Fruit fly (Drosophila melanogaster) whole organism, embryonic: ENCODE data around the gene CG13386.
A peak's percentile ranks its signal among the peaks of the same experiment; 100 is the strongest.

Experiments
- Ada2b ChIP-seq: fragments of 200-800 bp; sonication (Bioruptor generic); IDR thresholded peaks from 2 replicates; pipeline ENCODE4 v1.3.6; 2022; ENCODE audit warnings: missing biosample characterization, missing genetic modification characterization
- CG11560 ChIP-seq: fragments of 200-800 bp; sonication (Bioruptor generic); IDR thresholded peaks from 3 replicates; pipeline ENCODE4 v1.3.6; 2022; ENCODE audit warnings: missing biosample characterization, missing genetic modification characterization
- CG12071 ChIP-seq: fragments of 200-800 bp; sonication (Bioruptor generic); optimal IDR thresholded peaks from 3 replicates; lab custom pipeline; 2018; ENCODE audit warnings: missing biosample characterization, mild to moderate bottlenecking, missing genetic modification characterization
- CG13123 ChIP-seq: fragments of 200-800 bp; sonication (Bioruptor generic); optimal IDR thresholded peaks from 2 replicates; lab custom pipeline; 2016; ENCODE audit warnings: missing biosample characterization, missing genetic modification characterization
- CG14710 ChIP-seq: fragments of 200-800 bp; sonication (Bioruptor generic); optimal IDR thresholded peaks from 3 replicates; lab custom pipeline; 2019; ENCODE audit warnings: missing biosample characterization, mild to moderate bottlenecking, missing genetic modification characterization, moderate library complexity
- CG17385 ChIP-seq: fragments of 200-800 bp; sonication (Bioruptor generic); optimal IDR thresholded peaks from 3 replicates; lab custom pipeline; 2018; ENCODE audit warnings: missing biosample characterization, mild to moderate bottlenecking, missing genetic modification characterization
- CG18619 ChIP-seq: fragments of 200-800 bp; sonication (Bioruptor generic); optimal IDR thresholded peaks from 3 replicates; lab custom pipeline; 2017; ENCODE audit warnings: missing biosample characterization, mild to moderate bottlenecking, missing genetic modification characterization
- CG30403 ChIP-seq: fragments of 200-800 bp; sonication (Bioruptor generic); optimal IDR thresholded peaks from 3 replicates; lab custom pipeline; 2016; ENCODE audit warnings: missing biosample characterization, missing genetic modification characterization
- CG3065 ChIP-seq: fragments of 200-800 bp; sonication (Bioruptor generic); optimal IDR thresholded peaks from 2 replicates; lab custom pipeline; 2016; ENCODE audit warnings: missing biosample characterization, missing genetic modification characterization
- CG31224 ChIP-seq: fragments of 200-800 bp; sonication (Bioruptor generic); IDR thresholded peaks from 2 replicates; pipeline ENCODE4 v1.3.6; 2022; ENCODE audit warnings: missing biosample characterization, missing genetic modification characterization
- CG31365 ChIP-seq: fragments of 200-800 bp; sonication (Bioruptor generic); optimal IDR thresholded peaks from 2 replicates; lab custom pipeline; 2018; ENCODE audit warnings: missing biosample characterization, mild to moderate bottlenecking, missing genetic modification characterization
- CG42726 ChIP-seq: fragments of 200-800 bp; sonication (Bioruptor generic); IDR thresholded peaks from 2 replicates; pipeline ENCODE4 v1.3.6; 2022; ENCODE audit warnings: missing biosample characterization, missing genetic modification characterization; ENCODE audit not compliant: partially characterized antibody
- CG4282 ChIP-seq: fragments of 200-800 bp; sonication (Bioruptor generic); optimal IDR thresholded peaks from 2 replicates; lab custom pipeline; 2016; ENCODE audit warnings: missing biosample characterization, missing genetic modification characterization
- CG4854 ChIP-seq: fragments of 200-800 bp; sonication (Bioruptor generic); optimal IDR thresholded peaks from 2 replicates; lab custom pipeline; 2016; ENCODE audit warnings: missing biosample characterization, missing genetic modification characterization, inconsistent platforms
- CG5180 ChIP-seq: fragments of 200-800 bp; sonication (Bioruptor generic); optimal IDR thresholded peaks from 3 replicates; lab custom pipeline; 2017; ENCODE audit warnings: missing biosample characterization, missing genetic modification characterization, mild to moderate bottlenecking, moderate library complexity, missing genetic modification reagents
- CG6254 ChIP-seq: fragments of 200-800 bp; sonication (Bioruptor generic); optimal IDR thresholded peaks from 3 replicates; lab custom pipeline; 2017; ENCODE audit warnings: mild to moderate bottlenecking, missing biosample characterization, missing genetic modification reagents, missing genetic modification characterization
- CG6689 ChIP-seq: fragments of 200-800 bp; sonication (Bioruptor generic); IDR thresholded peaks from 2 replicates; pipeline ENCODE4 v1.3.6; 2022; ENCODE audit warnings: missing biosample characterization, missing genetic modification characterization
- CG7556 ChIP-seq: fragments of 200-800 bp; sonication (Bioruptor generic); optimal IDR thresholded peaks from 2 replicates; lab custom pipeline; 2017; ENCODE audit warnings: missing biosample characterization, mild to moderate bottlenecking, missing genetic modification characterization
- CG8281 ChIP-seq: fragments of 200-800 bp; sonication (Bioruptor generic); optimal IDR thresholded peaks from 2 replicates; lab custom pipeline; 2018; ENCODE audit warnings: missing biosample characterization, mild to moderate bottlenecking, missing genetic modification characterization, moderate library complexity
- CG8478 ChIP-seq: fragments of >200 bp; optimal IDR thresholded peaks from 2 replicates; lab custom pipeline; 2018
- CG9437 ChIP-seq: fragments of 200-800 bp; sonication (Bioruptor generic); optimal IDR thresholded peaks from 2 replicates; lab custom pipeline; 2018; ENCODE audit warnings: missing biosample characterization, mild to moderate bottlenecking, missing genetic modification characterization
- Deaf1 ChIP-seq: fragments of 200-800 bp; optimal IDR thresholded peaks from 3 replicates; lab custom pipeline; 2019; ENCODE audit warnings: missing biosample characterization, mild to moderate bottlenecking, missing genetic modification characterization, moderate library complexity
- Dip3 ChIP-seq: fragments of 200-800 bp; sonication (Bioruptor generic); optimal IDR thresholded peaks from 3 replicates; lab custom pipeline; 2016; ENCODE audit warnings: missing biosample characterization, missing genetic modification characterization
- Dp ChIP-seq: fragments of 200-800 bp; sonication (Bioruptor generic); optimal IDR thresholded peaks from 2 replicates; lab custom pipeline; 2018; ENCODE audit warnings: missing biosample characterization, mild to moderate bottlenecking, missing genetic modification characterization, moderate library complexity
- Drgx ChIP-seq: fragments of 200-800 bp; sonication (Bioruptor generic); IDR thresholded peaks from 2 replicates; pipeline ENCODE4 v1.3.6; 2022; ENCODE audit warnings: missing biosample characterization, missing genetic modification characterization
- E2f2 ChIP-seq: fragments of 200-800 bp; sonication (Bioruptor generic); IDR thresholded peaks from 2 replicates; pipeline ENCODE4 v1.3.6; 2022; ENCODE audit warnings: missing biosample characterization, missing genetic modification characterization
- H15 ChIP-seq: fragments of 200-800 bp; sonication (Bioruptor generic); IDR thresholded peaks from 3 replicates; pipeline ENCODE4 v1.3.6; 2022; ENCODE audit warnings: missing biosample characterization, missing genetic modification characterization
- HLHmδ ChIP-seq: fragments of 200-800 bp; sonication (Bioruptor generic); optimal IDR thresholded peaks from 2 replicates; lab custom pipeline; 2018; ENCODE audit warnings: missing biosample characterization, mild to moderate bottlenecking, missing genetic modification characterization, moderate library complexity
- Nf-YB ChIP-seq: fragments of 200-800 bp; sonication (Bioruptor generic); optimal IDR thresholded peaks from 3 replicates; lab custom pipeline; 2019; ENCODE audit warnings: missing biosample characterization, mild to moderate bottlenecking, missing genetic modification characterization, moderate library complexity
- Opbp ChIP-seq: fragments of 200-800 bp; sonication (Bioruptor generic); IDR thresholded peaks from 3 replicates; pipeline ENCODE4 v1.3.6; 2022; ENCODE audit warnings: missing biosample characterization, missing genetic modification characterization; ENCODE audit not compliant: partially characterized antibody
- aop ChIP-seq: fragments of 200-800 bp; sonication (Bioruptor generic); IDR thresholded peaks from 2 replicates; pipeline ENCODE4 v1.3.6; 2022; ENCODE audit warnings: missing biosample characterization, missing genetic modification characterization
- dimm ChIP-seq: fragments of 200-800 bp; sonication (Bioruptor generic); IDR thresholded peaks from 2 replicates; pipeline ENCODE4 v1.3.6; 2022; ENCODE audit warnings: missing biosample characterization, missing genetic modification characterization
- dmrt11E ChIP-seq: fragments of 200-800 bp; sonication (Bioruptor generic); optimal IDR thresholded peaks from 3 replicates; lab custom pipeline; 2018; ENCODE audit warnings: missing biosample characterization, mild to moderate bottlenecking, missing genetic modification characterization, moderate library complexity
- eyg ChIP-seq: fragments of 200-800 bp; sonication (Bioruptor generic); optimal IDR thresholded peaks from 3 replicates; lab custom pipeline; 2016; ENCODE audit warnings: missing biosample characterization, missing genetic modification characterization
- fd3F ChIP-seq: fragments of 200-800 bp; sonication (Bioruptor generic); optimal IDR thresholded peaks from 2 replicates; lab custom pipeline; 2018; ENCODE audit warnings: missing biosample characterization, mild to moderate bottlenecking, missing genetic modification characterization, moderate library complexity
- fu2 ChIP-seq: fragments of 200-800 bp; sonication (Bioruptor generic); optimal IDR thresholded peaks from 2 replicates; lab custom pipeline; 2016; ENCODE audit warnings: missing biosample characterization, missing genetic modification characterization
- gfzf ChIP-seq: fragments of 200-800 bp; sonication (Bioruptor generic); optimal IDR thresholded peaks from 2 replicates; lab custom pipeline; 2016; ENCODE audit warnings: missing biosample characterization, mild to moderate bottlenecking, missing genetic modification characterization, moderate library complexity
- hth ChIP-seq: fragments of >200 bp; optimal IDR thresholded peaks from 2 replicates; lab custom pipeline; 2017; ENCODE audit warnings: inconsistent platforms
- ind ChIP-seq: fragments of 200-800 bp; sonication (Bioruptor generic); optimal IDR thresholded peaks from 3 replicates; lab custom pipeline; 2016; ENCODE audit warnings: missing biosample characterization, missing genetic modification characterization
- lola ChIP-seq, 3 experiments: fragments of >200 bp in 2 of 3; fragments of 200-800 bp in 1 of 3; sonication (Bioruptor generic) in 1 of 3; optimal IDR thresholded peaks; 2 replicates each; lab custom pipeline; 2017 to 2019; ENCODE audit warnings: missing biosample characterization in 3 of 3, missing genetic modification characterization in 3 of 3, mild to moderate bottlenecking in 1 of 3, moderate library complexity in 1 of 3
- nerfin-1 ChIP-seq: fragments of 200-800 bp; sonication (Bioruptor generic); optimal IDR thresholded peaks from 3 replicates; lab custom pipeline; 2019; ENCODE audit warnings: missing biosample characterization, mild to moderate bottlenecking, missing genetic modification characterization, moderate library complexity
- pita ChIP-seq: fragments of 200-800 bp; sonication (Bioruptor generic); optimal IDR thresholded peaks from 2 replicates; lab custom pipeline; 2017; ENCODE audit warnings: missing biosample characterization, mild to moderate bottlenecking, missing genetic modification characterization
- pnt ChIP-seq: fragments of 200-800 bp; sonication (Bioruptor generic); optimal IDR thresholded peaks from 3 replicates; lab custom pipeline; 2016; ENCODE audit warnings: missing biosample characterization, missing genetic modification characterization
- sc ChIP-seq, 3 experiments: fragments of >200 bp in 2 of 3; fragments of 200-800 bp in 1 of 3; sonication (Bioruptor generic) in 1 of 3; optimal IDR thresholded peaks; 2 replicates in 2 of 3; 3 replicates in 1 of 3; lab custom pipeline; 2017; ENCODE audit warnings: mild to moderate bottlenecking in 1 of 3, missing biosample characterization in 1 of 3, missing genetic modification characterization in 1 of 3, missing genetic modification reagents in 1 of 3
- scrt ChIP-seq: fragments of 200-800 bp; sonication (Bioruptor generic); optimal IDR thresholded peaks from 2 replicates; lab custom pipeline; 2018; ENCODE audit warnings: missing biosample characterization, mild to moderate bottlenecking, missing genetic modification characterization, moderate library complexity
- slp2 ChIP-seq: fragments of 200-800 bp; sonication (Bioruptor generic); optimal IDR thresholded peaks from 2 replicates; lab custom pipeline; 2016; ENCODE audit warnings: missing biosample characterization, missing genetic modification characterization
- tx ChIP-seq: fragments of 200-800 bp; sonication (Bioruptor generic); optimal IDR thresholded peaks from 2 replicates; lab custom pipeline; 2016; ENCODE audit warnings: missing biosample characterization, missing genetic modification characterization
- vvl ChIP-seq: fragments of 200-800 bp; sonication (Bioruptor generic); IDR thresholded peaks from 2 replicates; pipeline ENCODE4 v1.3.6; 2022; ENCODE audit warnings: missing biosample characterization, missing genetic modification characterization
- wdn ChIP-seq: fragments of 200-800 bp; sonication (Bioruptor generic); IDR thresholded peaks from 2 replicates; pipeline ENCODE4 v1.3.6; 2022; ENCODE audit warnings: missing biosample characterization, missing genetic modification characterization
- wek ChIP-seq: fragments of 200-800 bp; sonication (Bioruptor generic); optimal IDR thresholded peaks from 3 replicates; lab custom pipeline; 2018; ENCODE audit warnings: missing biosample characterization, mild to moderate bottlenecking, missing genetic modification characterization, moderate library complexity

Gene CG13386

DNA sequence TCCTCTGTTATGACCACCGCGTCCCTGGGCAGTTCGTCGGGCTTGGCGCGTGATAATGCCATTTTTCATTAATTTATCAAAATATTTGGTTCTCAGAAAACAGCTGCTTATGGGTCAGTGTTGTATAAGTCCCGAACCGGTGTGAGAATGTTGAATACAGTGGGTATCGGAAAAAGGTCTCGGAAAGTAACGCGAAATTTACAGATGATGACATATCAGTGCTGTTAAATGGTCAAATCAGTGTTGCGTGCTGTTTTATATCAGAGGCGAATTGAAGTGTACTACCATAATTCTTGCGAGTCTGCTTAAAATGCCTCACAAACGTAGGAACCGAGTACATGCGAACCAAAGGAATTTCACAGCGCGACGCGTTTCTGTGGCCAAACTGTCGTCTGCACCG is 16.2 kb upstream of the CG13386 start, which contains the start of the genes CG13392 and Rcd4 (continued):
- peak; percentile 41 for TF ChIP-seq scrt (GFP tag; lab: Kevin White, UChicago)
- TF ChIP-seq gfzf (GFP tag; lab: Kevin White, UChicago): peak; percentile 44
- peak; percentile 71 for TF ChIP-seq CG30403 (GFP tag; lab: Kevin White, UChicago)
- peak; percentile 45 for TF ChIP-seq CG4854 (GFP tag; lab: Kevin White, UChicago)
- TF ChIP-seq sc (optimal IDR thresholded peaks at IDR 0.05; lab: Kevin White, UChicago): no peak
- no peak for TF ChIP-seq sc (GFP tag; optimal IDR thresholded peaks at IDR 0.05; lab: Kevin White, UChicago)
- TF ChIP-seq fd3F (GFP tag; lab: Kevin White, UChicago): peak; percentile 16
- peak; percentile 58 for TF ChIP-seq nerfin-1 (tag; lab: Kevin White, UChicago)
- TF ChIP-seq eyg (GFP tag; lab: Kevin White, UChicago): peak; percentile 10
- peak; percentile 51; the same call in 1 of the 2 replicates for TF ChIP-seq wdn (GFP tag; lab: Robert Waterston, UW)
- TF ChIP-seq CG8281 (tag; lab: Kevin White, UChicago): no peak
- TF ChIP-seq hth: no peak
- TF ChIP-seq CG3065 (GFP tag; lab: Kevin White, UChicago): no peak
- TF ChIP-seq pita: no peak
- TF ChIP-seq fu2 (GFP tag; lab: Kevin White, UChicago): peak; percentile 74
- peak; percentile 21 for TF ChIP-seq dmrt11E
- TF ChIP-seq CG17385 (GFP tag; lab: Kevin White, UChicago): peak; percentile 65
- no peak for TF ChIP-seq pnt
- peak; percentile 66 for TF ChIP-seq CG14710 (tag; lab: Kevin White, UChicago)
- peak; percentile 87 for TF ChIP-seq vvl (GFP tag; lab: Robert Waterston, UW)
- TF ChIP-seq wek (GFP tag; lab: Kevin White, UChicago): no peak
- peak; percentile 56; the same call in 1 of the 3 replicates for TF ChIP-seq H15 (GFP tag; lab: Robert Waterston, UW)
- TF ChIP-seq slp2: peak; percentile 30
- no peak; the same call in 1 of the 2 replicates for TF ChIP-seq CG31224 (GFP tag; lab: Robert Waterston, UW)
- TF ChIP-seq Nf-YB: peak; percentile 11
- no peak for TF ChIP-seq dimm (GFP tag; lab: Robert Waterston, UW)
- peak; percentile 28 for TF ChIP-seq HLHmδ (GFP tag; lab: Kevin White, UChicago)
- TF ChIP-seq CG8478: no peak
- TF ChIP-seq CG31365 (tag; lab: Kevin White, UChicago): no peak
- TF ChIP-seq Ada2b (GFP tag; lab: Robert Waterston, UW): peak; percentile 38
- TF ChIP-seq CG12071 (GFP tag; lab: Kevin White, UChicago): peak; percentile 67
- TF ChIP-seq CG6254 (GFP tag; lab: Kevin White, UChicago): peak; percentile 24
- peak; percentile 36 for TF ChIP-seq CG18619 (GFP tag; lab: Kevin White, UChicago)
- peak; percentile 68 for TF ChIP-seq ind
- TF ChIP-seq CG9437 (GFP tag; lab: Kevin White, UChicago): peak; percentile 34
- no peak for TF ChIP-seq CG11560 (tag; lab: Robert Waterston, UW)
- peak; percentile 56 for TF ChIP-seq E2f2 (GFP tag; lab: Robert Waterston, UW)
- TF ChIP-seq Drgx (GFP tag; lab: Robert Waterston, UW): peak; percentile 45; the same call in 1 of the 2 replicates
- no peak for TF ChIP-seq CG42726 (GFP tag; lab: Robert Waterston, UW)
- no peak for TF ChIP-seq CG5180
- peak; percentile 79 for TF ChIP-seq Dip3
- TF ChIP-seq Deaf1 (tag; lab: Kevin White, UChicago): peak; percentile 26
- peak; percentile 79 for TF ChIP-seq CG4282 (GFP tag; lab: Kevin White, UChicago)
- 0 out of 2 replicates have a peak, but pooled peaks have one; percentile 27 for TF ChIP-seq CG6689 (GFP tag; lab: Robert Waterston, UW)
- TF ChIP-seq Opbp: peak; percentile 77; the same call in 2 of the 3 replicates
- peak; percentile 67 for TF ChIP-seq tx
- TF ChIP-seq CG7556 (GFP tag; lab: Kevin White, UChicago): peak; percentile 59
- TF ChIP-seq Dp: peak; percentile 33
- no peak for TF ChIP-seq aop (GFP tag; lab: Robert Waterston, UW)
- peak in 1 of 3 experiments; percentile 6 for TF ChIP-seq lola (GFP tag; optimal IDR thresholded peaks at IDR 0.05; lab: Kevin White, UChicago)
- TF ChIP-seq CG13123: no peak
